Fruit fly (Drosophila melanogaster) S2 (cell line): Measurements from ENCODE around the gene RpL32.

Experiments
- CG8478 ChIP-seq: fragments of >200 bp; optimal IDR thresholded peaks from 2 replicates; lab custom pipeline; 2018
- CTCF ChIP-seq, 2 experiments: fragments of >200 bp; optimal IDR thresholded peaks; 2 replicates each; lab custom pipeline; 2018

DNA sequence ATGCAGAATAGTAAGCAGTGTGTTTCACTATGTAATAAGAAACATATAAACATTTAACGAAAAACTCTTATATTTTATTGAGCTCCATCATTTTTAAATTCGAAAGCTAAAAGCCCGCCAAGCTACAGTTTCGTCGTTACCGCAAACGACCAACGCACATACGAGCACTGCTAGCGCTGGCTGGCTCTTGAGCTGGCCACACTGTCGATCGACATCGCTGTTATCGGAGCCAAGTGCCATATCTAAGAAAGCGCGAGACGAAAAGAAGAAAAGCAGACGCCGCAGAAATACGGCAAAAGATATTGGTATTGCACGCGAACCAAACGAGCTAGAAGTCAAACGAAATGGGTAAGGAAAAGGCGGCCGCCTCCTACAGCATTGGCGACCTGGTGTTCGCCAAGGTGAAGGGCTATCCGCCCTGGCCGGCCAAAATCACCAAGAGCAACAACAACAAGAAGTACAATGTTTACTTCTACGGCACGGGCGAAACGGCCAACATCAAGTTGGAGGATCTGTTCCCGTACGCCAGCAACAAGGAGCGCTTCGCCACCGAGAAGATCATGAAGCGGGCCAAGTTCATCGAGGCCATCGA lies 6.6 kb upstream of the RpL32 start, which contains the start of gene Jasper:
- peak; percentile 10 to 43 for TF ChIP-seq CTCF (optimal IDR thresholded peaks at IDR 0.05; lab: Kevin White, UChicago)
- TF ChIP-seq CG8478 (lab: Kevin White, UChicago) = no peak
